Worm (Caenorhabditis elegans) whole organism, mixed stage, embryonic: Measurements from ENCODE around the gene pitr-2.

ENCODE experiments used
- M03D4.4 ChIP-seq: sonication (generic microtip); optimal IDR thresholded peaks from 2 replicates; lab custom pipeline; 2017; ENCODE audit warnings: mild to moderate bottlenecking, missing genetic modification characterization, missing compliant biosample characterization
- bed-3 ChIP-seq: fragments of 200-800 bp; sonication (Bioruptor generic); optimal IDR thresholded peaks from 3 replicates; lab custom pipeline; 2018; ENCODE audit warnings: mild to moderate bottlenecking, missing genetic modification characterization, moderate library complexity, missing compliant biosample characterization
- blmp-1 ChIP-seq: fragments of 150-350 bp; optimal IDR thresholded peaks from 2 replicates; lab custom pipeline; 2014; ENCODE audit warnings: missing biosample characterization, missing genetic modification characterization
- ceh-39 ChIP-seq: fragments of 150-350 bp; optimal IDR thresholded peaks from 2 replicates; lab custom pipeline; 2014; ENCODE audit warnings: missing biosample characterization, missing genetic modification characterization
- ceh-43 ChIP-seq: fragments of 200-800 bp; sonication (Bioruptor generic); optimal IDR thresholded peaks from 2 replicates; lab custom pipeline; 2018; ENCODE audit warnings: mild to moderate bottlenecking, missing genetic modification characterization, moderate library complexity, missing compliant biosample characterization
- ceh-83 ChIP-seq: fragments of 200-800 bp; sonication (Bioruptor generic); optimal IDR thresholded peaks from 2 replicates; lab custom pipeline; 2018; ENCODE audit warnings: mild to moderate bottlenecking, missing genetic modification characterization, missing compliant biosample characterization
- ces-1 ChIP-seq: fragments of 150-350 bp; optimal IDR thresholded peaks from 2 replicates; lab custom pipeline; 2014; ENCODE audit warnings: missing biosample characterization, missing genetic modification reagents, missing genetic modification characterization
- cnd-1 ChIP-seq: fragments of 200-800 bp; sonication (Bioruptor generic); optimal IDR thresholded peaks from 2 replicates; lab custom pipeline; 2018; ENCODE audit warnings: mild to moderate bottlenecking, missing genetic modification characterization, missing compliant biosample characterization
- drap-1 ChIP-seq: fragments of 200-800 bp; sonication (Bioruptor generic); optimal IDR thresholded peaks from 3 replicates; lab custom pipeline; 2018; ENCODE audit warnings: mild to moderate bottlenecking, missing genetic modification characterization, missing compliant biosample characterization
- elt-1 ChIP-seq: sonication (generic microtip); optimal IDR thresholded peaks from 2 replicates; lab custom pipeline; 2017; ENCODE audit warnings: missing genetic modification characterization, mild to moderate bottlenecking, missing compliant biosample characterization, antibody characterized with exemption, moderate library complexity, borderline replicate concordance; ENCODE audit not compliant: insufficient read depth
- elt-3 ChIP-seq: fragments of 150-350 bp; optimal IDR thresholded peaks from 2 replicates; lab custom pipeline; 2014; ENCODE audit warnings: missing biosample characterization, missing genetic modification characterization
- flh-1 ChIP-seq: fragments of 200-800 bp; sonication (Bioruptor generic); optimal IDR thresholded peaks from 2 replicates; lab custom pipeline; 2018; ENCODE audit warnings: mild to moderate bottlenecking, missing genetic modification characterization, moderate library complexity, missing compliant biosample characterization
- ham-2 ChIP-seq: fragments of 200-800 bp; sonication (Bioruptor generic); optimal IDR thresholded peaks from 2 replicates; lab custom pipeline; 2018; ENCODE audit warnings: mild to moderate bottlenecking, missing genetic modification characterization, missing compliant biosample characterization
- hlh-1 ChIP-seq: fragments of 150-350 bp; optimal IDR thresholded peaks from 2 replicates; lab custom pipeline; 2014; ENCODE audit warnings: missing biosample characterization, missing genetic modification reagents, missing genetic modification characterization
- lin-13 ChIP-seq: fragments of 150-350 bp; optimal IDR thresholded peaks from 2 replicates; lab custom pipeline; 2014; ENCODE audit warnings: missing biosample characterization, missing genetic modification characterization
- lin-32 ChIP-seq: fragments of 200-800 bp; sonication (Bioruptor generic); optimal IDR thresholded peaks from 2 replicates; lab custom pipeline; 2018; ENCODE audit warnings: mild to moderate bottlenecking, missing genetic modification characterization, missing compliant biosample characterization
- lsy-2 ChIP-seq: fragments of 150-350 bp; optimal IDR thresholded peaks from 2 replicates; lab custom pipeline; 2014; ENCODE audit warnings: missing biosample characterization, missing genetic modification characterization
- mep-1 ChIP-seq: fragments of 150-350 bp; optimal IDR thresholded peaks from 2 replicates; lab custom pipeline; 2017; ENCODE audit warnings: missing biosample characterization, missing genetic modification reagents, missing genetic modification characterization, inconsistent platforms
- mls-2 ChIP-seq: sonication (generic microtip); optimal IDR thresholded peaks from 2 replicates; lab custom pipeline; 2016; ENCODE audit warnings: mild to moderate bottlenecking, missing genetic modification characterization, moderate library complexity, missing compliant biosample characterization
- nhr-12 ChIP-seq: fragments of 150-350 bp; optimal IDR thresholded peaks from 2 replicates; lab custom pipeline; 2014; ENCODE audit warnings: missing biosample characterization, missing genetic modification characterization
- nhr-2 ChIP-seq: fragments of 150-350 bp; optimal IDR thresholded peaks from 2 replicates; lab custom pipeline; 2014; ENCODE audit warnings: missing biosample characterization, missing genetic modification characterization
- nhr-237 ChIP-seq: fragments of 150-350 bp; optimal IDR thresholded peaks from 2 replicates; lab custom pipeline; 2014; ENCODE audit warnings: missing biosample characterization, missing genetic modification characterization
- nhr-28 ChIP-seq: fragments of 150-350 bp; optimal IDR thresholded peaks from 2 replicates; lab custom pipeline; 2014; ENCODE audit warnings: missing biosample characterization, missing genetic modification characterization
- nhr-76 ChIP-seq: sonication (generic microtip); optimal IDR thresholded peaks from 2 replicates; lab custom pipeline; 2017; ENCODE audit warnings: missing biosample characterization, missing genetic modification characterization
- pha-4 ChIP-seq: fragments of 150-350 bp; optimal IDR thresholded peaks from 2 replicates; lab custom pipeline; 2018; ENCODE audit warnings: missing biosample characterization, missing genetic modification reagents, missing genetic modification characterization
- sem-2 ChIP-seq: fragments of 200-800 bp; sonication (Bioruptor generic); optimal IDR thresholded peaks from 2 replicates; lab custom pipeline; 2018; ENCODE audit warnings: mild to moderate bottlenecking, missing genetic modification characterization, missing compliant biosample characterization
- sptf-1 ChIP-seq: sonication (generic microtip); optimal IDR thresholded peaks from 2 replicates; lab custom pipeline; 2017; ENCODE audit warnings: mild to moderate bottlenecking, missing genetic modification characterization, moderate library complexity, missing compliant biosample characterization
- tbx-8 ChIP-seq: fragments of 200-800 bp; sonication (Bioruptor generic); optimal IDR thresholded peaks from 2 replicates; lab custom pipeline; 2018; ENCODE audit warnings: mild to moderate bottlenecking, missing genetic modification characterization, moderate library complexity, missing compliant biosample characterization
- unc-120 ChIP-seq: sonication (generic microtip); optimal IDR thresholded peaks from 2 replicates; lab custom pipeline; 2017; ENCODE audit warnings: missing genetic modification characterization, missing compliant biosample characterization; ENCODE audit not compliant: poor library complexity, severe bottlenecking
- unc-39 ChIP-seq: fragments of 150-350 bp; optimal IDR thresholded peaks from 2 replicates; lab custom pipeline; 2014; ENCODE audit warnings: missing biosample characterization, missing genetic modification characterization
- unc-62 ChIP-seq: fragments of 150-350 bp; optimal IDR thresholded peaks from 2 replicates; lab custom pipeline; 2014; ENCODE audit warnings: missing biosample characterization, missing genetic modification reagents, missing genetic modification characterization
- zip-8 ChIP-seq: fragments of 150-350 bp; optimal IDR thresholded peaks from 2 replicates; lab custom pipeline; 2014; ENCODE audit warnings: missing biosample characterization, missing genetic modification characterization
- ztf-11 ChIP-seq: fragments of 150-350 bp; optimal IDR thresholded peaks from 2 replicates; lab custom pipeline; 2014; ENCODE audit warnings: missing biosample characterization, missing genetic modification characterization

Gene pitr-2

ce11 chrV:9163897-9164296 lies 26.4 kb upstream of the pitr-2 start:
- TF ChIP-seq ces-1 (GFP tag; lab: Kevin White, UChicago) (no peak), nhr-76 (no peak), sem-2 (GFP tag; lab: Kevin White, UChicago) (no peak), drap-1 (GFP tag; lab: Kevin White, UChicago) (no peak), flh-1 (GFP tag; lab: Kevin White, UChicago) (no peak), nhr-28 (no peak), lsy-2 (tag; lab: Kevin White, UChicago) (no peak), unc-62 (no peak), nhr-2 (tag; lab: Kevin White, UChicago) (no peak), ham-2 (GFP tag; lab: Kevin White, UChicago) (no peak), elt-3 (no peak), mep-1 (tag; lab: Kevin White, UChicago) (no peak), mls-2 (tag; lab: Kevin White, UChicago) (no peak), unc-39 (no peak), lin-32 (GFP tag; lab: Kevin White, UChicago) (no peak), unc-120 (tag; lab: Kevin White, UChicago) (no peak), ceh-43 (no peak), elt-1 (tag; lab: Kevin White, UChicago) (no peak)

ce11 chrV:9162955-9163468 lies 25.5 kb upstream of the pitr-2 start, which contains the start of gene col-145:
Gene col-145, minus strand, starts transcription at chrV:9163005.
- TF ChIP-seq sptf-1 (tag; lab: Kevin White, UChicago) (no peak), drap-1 (GFP tag; lab: Kevin White, UChicago) (no peak), blmp-1 (no peak), ceh-83 (GFP tag; lab: Kevin White, UChicago) (no peak), pha-4 (tag; lab: Kevin White, UChicago) (no peak)

- TF ChIP-seq pha-4 (tag; lab: Kevin White, UChicago) = no peak
- no peak for TF ChIP-seq blmp-1
- TF ChIP-seq nhr-237 (tag; lab: Kevin White, UChicago) = no peak
- TF ChIP-seq M03D4.4 (tag; lab: Kevin White, UChicago) = no peak
- TF ChIP-seq hlh-1 (tag; lab: Kevin White, UChicago) = no peak
- TF ChIP-seq drap-1 (GFP tag; lab: Kevin White, UChicago) = no peak
- TF ChIP-seq mep-1 (tag; lab: Kevin White, UChicago) = no peak
- no peak for TF ChIP-seq ceh-39 (tag; lab: Kevin White, UChicago)
- TF ChIP-seq lin-13 (tag; lab: Kevin White, UChicago) = no peak
- TF ChIP-seq sem-2 (GFP tag; lab: Kevin White, UChicago) = no peak
- no peak for TF ChIP-seq lsy-2 (tag; lab: Kevin White, UChicago)
- no peak for TF ChIP-seq nhr-76
- TF ChIP-seq bed-3 (GFP tag; lab: Kevin White, UChicago) = no peak
- TF ChIP-seq tbx-8 (GFP tag; lab: Kevin White, UChicago) = no peak
- TF ChIP-seq elt-1 (tag; lab: Kevin White, UChicago) = no peak
- no peak for TF ChIP-seq unc-39
- TF ChIP-seq cnd-1 (tag; lab: Kevin White, UChicago) = no peak
- TF ChIP-seq nhr-28 = no peak
- TF ChIP-seq unc-62 = no peak
- no peak for TF ChIP-seq ztf-11
Measured at ce11 chrV:9162118-9162729, 24.7 kb upstream of the pitr-2 start.

- TF ChIP-seq zip-8 (tag; lab: Kevin White, UChicago) (no peak), M03D4.4 (tag; lab: Kevin White, UChicago) (no peak), ztf-11 (no peak), ceh-39 (tag; lab: Kevin White, UChicago) (no peak), nhr-12 (tag; lab: Kevin White, UChicago) (no peak)
Measured at ce11 chrV:9160224-9160886, 22.8 kb upstream of the pitr-2 start, which contains the start of gene col-144. Gene col-144, minus strand, starts transcription at chrV:9160642.
